Worm (Caenorhabditis elegans): ENCODE results near the gene lgc-5.

DNA sequence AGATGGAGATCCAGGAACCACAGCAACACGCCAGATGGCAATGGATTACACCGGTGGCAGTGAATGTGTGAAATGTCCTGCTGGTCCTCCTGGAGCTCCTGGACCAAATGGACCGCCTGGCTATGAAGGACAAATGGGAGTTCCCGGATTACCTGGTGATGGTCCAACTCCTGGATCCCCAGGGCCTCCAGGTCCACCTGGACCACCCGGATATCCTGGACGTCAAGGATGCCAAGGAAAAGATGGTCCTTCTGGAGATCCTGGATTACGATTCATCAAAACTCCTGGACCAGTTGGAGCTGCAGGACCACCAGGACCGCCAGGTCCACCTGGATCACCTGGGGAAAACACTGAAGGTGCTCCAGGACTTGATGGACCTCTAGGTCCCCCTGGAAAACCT is 14.8 kb downstream of the lgc-5 start:
- no peak for TF ChIP-seq flt-1 (GFP tag; IDR thresholded peaks at IDR 0.05)
- no peak for TF ChIP-seq ztf-23 (GFP tag; IDR thresholded peaks at IDR 0.05)
- TF ChIP-seq ztf-29 (GFP tag; IDR thresholded peaks at IDR 0.05), result no peak
- TF ChIP-seq ref-1 (GFP tag; conservative IDR thresholded peaks at IDR 0.05), result no peak
- TF ChIP-seq med-1 (GFP tag; optimal IDR thresholded peaks at IDR 0.05; ENCODE audit: insufficient read depth), result no peak
- TF ChIP-seq cog-1 (tag; optimal IDR thresholded peaks at IDR 0.05), result no peak
- no peak for TF ChIP-seq klf-2 (GFP tag; conservative IDR thresholded peaks at IDR 0.05)
